Fruit fly (Drosophila melanogaster) whole organism, adult: ENCODE measurements around the gene CG2871.

Experiments used
- CG11617 ChIP-seq: fragments of 200-800 bp; sonication (Bioruptor generic); optimal IDR thresholded peaks from 2 replicates; lab custom pipeline; 2017; ENCODE audit warnings: mild to moderate bottlenecking, missing biosample characterization, missing genetic modification reagents, missing genetic modification characterization
- CG12768 ChIP-seq: fragments of 200-800 bp; sonication (Bioruptor generic); optimal IDR thresholded peaks from 2 replicates; lab custom pipeline; 2017; ENCODE audit warnings: missing biosample characterization, missing genetic modification characterization, mild to moderate bottlenecking, moderate library complexity, missing genetic modification reagents
- CG14711 ChIP-seq: fragments of 200-800 bp; sonication (Bioruptor generic); optimal IDR thresholded peaks from 2 replicates; lab custom pipeline; 2018; ENCODE audit warnings: missing biosample characterization, mild to moderate bottlenecking, missing genetic modification characterization, moderate library complexity
- CG1620 ChIP-seq: fragments of 200-800 bp; sonication (Bioruptor generic); optimal IDR thresholded peaks from 2 replicates; lab custom pipeline; 2016; ENCODE audit warnings: missing biosample characterization, missing genetic modification characterization
- CG33017 ChIP-seq: fragments of 200-800 bp; sonication (Bioruptor generic); optimal IDR thresholded peaks from 2 replicates; lab custom pipeline; 2018; ENCODE audit warnings: missing biosample characterization, mild to moderate bottlenecking, missing genetic modification characterization, moderate library complexity
- CG5204 ChIP-seq: fragments of 200-800 bp; sonication (Bioruptor generic); optimal IDR thresholded peaks from 2 replicates; lab custom pipeline; 2016; ENCODE audit warnings: missing biosample characterization, missing genetic modification characterization
- CG7045 ChIP-seq: fragments of 200-800 bp; sonication (Bioruptor generic); optimal IDR thresholded peaks from 2 replicates; lab custom pipeline; 2017; ENCODE audit warnings: missing biosample characterization, mild to moderate bottlenecking, missing genetic modification characterization
- CG7101 ChIP-seq: fragments of 200-800 bp; sonication (Bioruptor generic); optimal IDR thresholded peaks from 2 replicates; lab custom pipeline; 2018; ENCODE audit warnings: missing biosample characterization, mild to moderate bottlenecking, missing genetic modification characterization, moderate library complexity
- Clk ChIP-seq: fragments of 200-800 bp; sonication (Bioruptor generic); optimal IDR thresholded peaks from 2 replicates; lab custom pipeline; 2017; ENCODE audit warnings: missing biosample characterization, missing genetic modification characterization
- Crg-1 ChIP-seq: fragments of 200-800 bp; sonication (Bioruptor generic); optimal IDR thresholded peaks from 2 replicates; lab custom pipeline; 2016; ENCODE audit warnings: missing biosample characterization, missing genetic modification characterization
- Hr96 ChIP-seq: fragments of 200-800 bp; sonication (Bioruptor generic); optimal IDR thresholded peaks from 2 replicates; lab custom pipeline; 2016; ENCODE audit warnings: missing biosample characterization, missing genetic modification characterization
- Mnt ChIP-seq: fragments of 200-800 bp; sonication (Bioruptor generic); optimal IDR thresholded peaks from 2 replicates; lab custom pipeline; 2016; ENCODE audit warnings: missing biosample characterization, mild to moderate bottlenecking, missing genetic modification characterization
- bab1 ChIP-seq: fragments of 200-800 bp; sonication (Bioruptor generic); optimal IDR thresholded peaks from 3 replicates; lab custom pipeline; 2019; ENCODE audit warnings: missing biosample characterization, mild to moderate bottlenecking, missing genetic modification characterization, moderate library complexity
- cic ChIP-seq: fragments of 200-800 bp; sonication (Bioruptor generic); optimal IDR thresholded peaks from 2 replicates; lab custom pipeline; 2017; ENCODE audit warnings: missing biosample characterization, mild to moderate bottlenecking, missing genetic modification characterization, moderate library complexity
- cnc ChIP-seq, 2 experiments: fragments of >200 bp; optimal IDR thresholded peaks; 2 replicates each; lab custom pipeline; 2017
- kay ChIP-seq: fragments of 200-800 bp; sonication (Bioruptor generic); peaks from one replicate; lab custom pipeline; 2016; ENCODE audit warnings: missing biosample characterization, missing genetic modification characterization, borderline replicate concordance
- ovo ChIP-seq: fragments of 200-800 bp; sonication (Bioruptor generic); optimal IDR thresholded peaks from 2 replicates; lab custom pipeline; 2016; ENCODE audit warnings: missing biosample characterization, missing genetic modification characterization
- pad ChIP-seq: fragments of 200-800 bp; sonication (Bioruptor generic); optimal IDR thresholded peaks from 3 replicates; lab custom pipeline; 2017; ENCODE audit warnings: missing biosample characterization, missing genetic modification characterization, mild to moderate bottlenecking, moderate library complexity, missing genetic modification reagents
- tj ChIP-seq: fragments of 200-800 bp; sonication (Bioruptor generic); optimal IDR thresholded peaks from 3 replicates; lab custom pipeline; 2017; ENCODE audit warnings: missing biosample characterization, mild to moderate bottlenecking, missing genetic modification characterization, moderate library complexity
- toe ChIP-seq: fragments of 200-800 bp; sonication (Bioruptor generic); optimal IDR thresholded peaks from 2 replicates; lab custom pipeline; 2016; ENCODE audit warnings: missing biosample characterization, missing genetic modification characterization

The CG2871 gene

DNA sequence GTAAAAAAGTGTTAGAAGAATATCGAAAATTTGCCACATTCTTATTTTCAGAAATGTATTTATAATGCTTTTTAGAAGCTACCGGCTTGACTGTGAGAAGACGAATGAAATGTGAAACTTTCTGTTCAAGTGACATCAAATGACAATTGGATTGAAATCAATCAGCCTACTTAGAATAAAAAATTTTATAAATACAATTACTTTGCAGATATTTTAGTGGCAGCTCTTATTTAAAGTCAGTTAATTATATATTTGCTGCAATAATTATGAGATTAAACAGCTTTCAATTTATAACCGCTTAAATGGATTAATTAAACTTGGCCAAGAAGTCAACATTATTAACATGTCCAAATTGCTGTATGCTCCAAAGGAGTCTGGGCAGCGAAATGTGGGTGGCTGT is at the start of gene CG2871:
CG2871 (minus strand) TSS at position 101 of the 400 bp plus-strand sequence.
- TF ChIP-seq CG33017 (tag; lab: Kevin White, UChicago) (no peak), kay (GFP tag; lab: Kevin White, UChicago) (no peak), pad (GFP tag; lab: Kevin White, UChicago) (no peak), tj (GFP tag; lab: Kevin White, UChicago) (no peak), cic (GFP tag; lab: Kevin White, UChicago) (no peak), Hr96 (no peak), CG5204 (GFP tag; lab: Kevin White, UChicago) (no peak), cnc (optimal IDR thresholded peaks at IDR 0.05; lab: Kevin White, UChicago) (no peak), CG7101 (tag; lab: Kevin White, UChicago) (no peak), CG1620 (no peak), Clk (no peak), CG7045 (GFP tag; lab: Kevin White, UChicago) (no peak), CG11617 (GFP tag; lab: Kevin White, UChicago) (no peak)

DNA sequence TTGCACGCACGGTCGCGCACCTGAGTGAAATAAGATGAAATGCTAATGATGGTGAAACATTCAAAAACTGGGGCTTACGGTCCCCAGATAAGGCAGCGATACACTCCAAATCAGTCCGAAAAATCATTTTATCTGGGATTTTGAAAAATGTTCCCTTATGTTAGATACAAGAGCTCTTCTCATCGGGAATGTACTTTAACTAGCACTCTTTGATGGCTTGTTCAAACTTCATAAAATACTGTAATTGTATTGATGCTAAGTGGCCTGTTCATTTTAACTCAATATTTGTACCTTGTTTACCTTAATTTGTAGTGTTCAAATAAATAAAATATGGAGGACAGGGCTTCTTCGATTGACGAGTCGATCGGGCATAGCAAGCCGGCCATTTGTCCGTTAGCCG is 48.5 kb upstream of the CG2871 start, which contains the start of gene CG12682:
CG12682 (plus strand) TSS at position 301 of the 400 bp plus-strand sequence.
- TF ChIP-seq tj (GFP tag; lab: Kevin White, UChicago), result no peak
- TF ChIP-seq toe (GFP tag; lab: Kevin White, UChicago), result no peak
- no peak for TF ChIP-seq Crg-1 (GFP tag; lab: Kevin White, UChicago)
- TF ChIP-seq CG11617 (GFP tag; lab: Kevin White, UChicago), result no peak
- no peak for TF ChIP-seq cnc (optimal IDR thresholded peaks at IDR 0.05; lab: Kevin White, UChicago)

DNA sequence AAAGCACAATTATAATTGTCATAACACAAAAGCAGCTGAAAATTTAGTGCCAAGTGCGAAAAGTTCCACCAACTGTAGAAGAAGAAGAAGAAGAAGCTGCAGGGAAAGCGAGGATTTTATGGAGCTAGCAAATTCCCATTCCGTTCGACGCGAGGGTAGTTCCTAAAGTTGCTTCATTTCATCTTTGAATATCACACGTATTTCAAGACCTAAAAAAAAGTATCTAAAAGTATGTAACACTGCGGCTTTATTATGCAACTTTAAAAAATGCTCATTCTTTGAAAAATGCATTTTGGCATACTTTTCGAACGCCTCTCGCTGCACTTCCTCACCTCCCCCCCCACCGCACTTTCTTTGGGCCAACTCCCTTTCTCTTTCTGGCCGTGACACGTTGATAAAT is 30.7 kb upstream of the CG2871 start:
- TF ChIP-seq CG7101 (tag; lab: Kevin White, UChicago) (no peak), CG7045 (GFP tag; lab: Kevin White, UChicago) (no peak), CG5204 (GFP tag; lab: Kevin White, UChicago) (no peak), CG11617 (GFP tag; lab: Kevin White, UChicago) (no peak), CG14711 (tag; lab: Kevin White, UChicago) (no peak), cic (GFP tag; lab: Kevin White, UChicago) (no peak), cnc (optimal IDR thresholded peaks at IDR 0.05; lab: Kevin White, UChicago) (no peak), bab1 (no peak), kay (GFP tag; lab: Kevin White, UChicago) (no peak), CG1620 (no peak), tj (GFP tag; lab: Kevin White, UChicago) (no peak), Hr96 (no peak), toe (GFP tag; lab: Kevin White, UChicago) (no peak), Crg-1 (GFP tag; lab: Kevin White, UChicago) (no peak)

DNA sequence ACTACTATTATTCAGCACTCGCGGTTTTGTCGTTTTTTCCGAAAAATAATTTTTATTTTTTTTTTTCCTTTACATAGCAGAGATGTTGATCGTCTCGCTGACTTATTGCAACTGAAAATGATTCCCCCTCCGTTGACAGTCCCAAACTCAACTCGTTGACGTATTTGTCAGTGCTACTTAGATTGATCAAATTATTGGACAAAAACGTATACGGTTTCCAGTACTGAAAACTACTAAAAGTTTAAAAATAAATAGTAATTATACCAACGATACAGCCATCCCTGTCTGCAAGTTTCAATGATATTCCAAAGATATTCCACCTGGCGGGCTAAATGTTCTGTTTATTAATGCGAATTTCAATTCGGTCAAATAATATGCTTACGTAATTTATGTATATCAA is 27.6 kb upstream of the CG2871 start, which contains the start of gene CG2861:
CG2861 (minus strand) TSS at position 101 of the 400 bp plus-strand sequence.
- TF ChIP-seq pad (GFP tag; lab: Kevin White, UChicago) (no peak), Clk (no peak), CG33017 (tag; lab: Kevin White, UChicago) (no peak), CG7045 (GFP tag; lab: Kevin White, UChicago) (no peak), CG7101 (tag; lab: Kevin White, UChicago) (no peak), CG5204 (GFP tag; lab: Kevin White, UChicago) (no peak), ovo (no peak), toe (GFP tag; lab: Kevin White, UChicago) (no peak), Crg-1 (GFP tag; lab: Kevin White, UChicago) (no peak), cnc (optimal IDR thresholded peaks at IDR 0.05; lab: Kevin White, UChicago) (no peak), bab1 (no peak), Hr96 (no peak), cic (GFP tag; lab: Kevin White, UChicago) (no peak), CG1620 (no peak), CG14711 (tag; lab: Kevin White, UChicago) (no peak), CG11617 (GFP tag; lab: Kevin White, UChicago) (no peak)

DNA sequence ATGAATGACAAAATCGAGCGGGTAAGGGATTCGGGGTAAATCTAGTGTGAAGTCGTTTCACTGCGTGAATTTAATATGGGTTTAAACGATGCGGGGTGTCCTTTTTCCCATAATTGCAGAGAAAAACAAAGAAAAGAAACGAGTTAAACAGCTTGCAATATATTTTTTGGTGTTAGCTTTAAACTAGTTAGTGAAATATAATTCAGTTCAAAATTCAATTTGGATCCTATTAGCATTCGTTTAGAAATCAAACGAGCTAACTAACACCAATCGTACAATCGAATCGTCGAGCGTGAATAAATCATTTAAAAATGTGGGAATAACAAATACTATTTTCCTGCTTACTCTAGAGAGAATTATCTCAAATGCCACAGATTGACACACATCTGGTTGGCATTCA is 6.6 kb upstream of the CG2871 start, which contains the start of gene CG6978:
CG6978 (plus strand) TSS at position 301 of the 400 bp plus-strand sequence.
- no peak for TF ChIP-seq CG5204 (GFP tag; lab: Kevin White, UChicago)
- no peak for TF ChIP-seq toe (GFP tag; lab: Kevin White, UChicago)
- TF ChIP-seq CG12768 (GFP tag; lab: Kevin White, UChicago), result no peak
- no peak for TF ChIP-seq Hr96
- TF ChIP-seq Crg-1 (GFP tag; lab: Kevin White, UChicago), result no peak
- TF ChIP-seq Mnt, result no peak
- no peak for TF ChIP-seq CG14711 (tag; lab: Kevin White, UChicago)
- no peak for TF ChIP-seq CG33017 (tag; lab: Kevin White, UChicago)
- TF ChIP-seq ovo, result no peak
- TF ChIP-seq cic (GFP tag; lab: Kevin White, UChicago), result no peak
- TF ChIP-seq tj (GFP tag; lab: Kevin White, UChicago), result no peak

DNA sequence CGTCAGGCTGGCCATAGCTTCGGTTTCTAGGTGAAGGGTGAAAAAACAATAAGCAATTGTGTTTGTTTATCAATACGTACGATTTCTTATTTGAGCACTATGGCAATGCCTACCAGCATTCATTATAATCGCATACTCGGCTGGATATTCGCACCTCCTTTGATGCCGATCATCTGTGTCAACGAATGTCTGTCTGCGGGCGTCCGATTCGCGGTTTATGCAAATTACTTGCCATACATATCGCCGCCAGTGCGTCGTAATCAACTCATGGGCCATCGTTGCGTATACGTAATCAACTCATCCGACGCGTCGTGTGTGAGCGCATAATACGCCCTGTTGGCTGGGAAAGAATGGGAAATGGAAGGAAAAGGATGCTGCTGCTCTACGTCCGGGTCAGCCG is 5.5 kb upstream of the CG2871 start, which contains the start of gene CG15471:
CG15471 (minus strand) TSS at position 101 of the 400 bp plus-strand sequence.
- no peak for TF ChIP-seq toe (GFP tag; lab: Kevin White, UChicago)
- TF ChIP-seq CG1620, result no peak
- TF ChIP-seq bab1, result no peak
- TF ChIP-seq cic (GFP tag; lab: Kevin White, UChicago), result no peak
- TF ChIP-seq Mnt, result no peak
- no peak for TF ChIP-seq CG33017 (tag; lab: Kevin White, UChicago)
- TF ChIP-seq CG5204 (GFP tag; lab: Kevin White, UChicago), result no peak
- no peak for TF ChIP-seq kay (GFP tag; lab: Kevin White, UChicago)
- no peak for TF ChIP-seq CG7101 (tag; lab: Kevin White, UChicago)
- TF ChIP-seq ovo, result no peak
- no peak for TF ChIP-seq CG7045 (GFP tag; lab: Kevin White, UChicago)
- TF ChIP-seq pad (GFP tag; lab: Kevin White, UChicago), result no peak
- no peak for TF ChIP-seq cnc (optimal IDR thresholded peaks at IDR 0.05; lab: Kevin White, UChicago)
- no peak for TF ChIP-seq Hr96
